Worm (Caenorhabditis elegans): ENCODE measurements around the gene F08D12.12.

F08D12.12 gene

ce11 chrII:2773534-2773933 is 13.3 kb downstream of the F08D12.12 start, which contains the start of gene sdz-9:
sdz-9 (minus strand) TSS chrII:2773634.
- TF ChIP-seq unc-62 (GFP tag; optimal IDR thresholded peaks at IDR 0.05), result no peak
- no peak for TF ChIP-seq nhr-11 (tag; optimal IDR thresholded peaks at IDR 0.05)
- TF ChIP-seq sma-3 (GFP tag; optimal IDR thresholded peaks at IDR 0.05), result no peak
- TF ChIP-seq elt-3 (tag; optimal IDR thresholded peaks at IDR 0.05), result no peak
- no peak for TF ChIP-seq zag-1 (tag; optimal IDR thresholded peaks at IDR 0.05)
- TF ChIP-seq snpc-4 (tag; optimal IDR thresholded peaks at IDR 0.05), result no peak
- no peak for TF ChIP-seq blmp-1 (tag; optimal IDR thresholded peaks at IDR 0.05; ENCODE audit: insufficient read depth)
- no peak for TF ChIP-seq sem-4 (tag; optimal IDR thresholded peaks at IDR 0.05)
- no peak for TF ChIP-seq nhr-21 (tag; optimal IDR thresholded peaks at IDR 0.05)
- no peak for TF ChIP-seq ztf-1 (GFP tag; conservative IDR thresholded peaks at IDR 0.05)
- no peak for TF ChIP-seq nhr-77 (tag; optimal IDR thresholded peaks at IDR 0.05)

DNA sequence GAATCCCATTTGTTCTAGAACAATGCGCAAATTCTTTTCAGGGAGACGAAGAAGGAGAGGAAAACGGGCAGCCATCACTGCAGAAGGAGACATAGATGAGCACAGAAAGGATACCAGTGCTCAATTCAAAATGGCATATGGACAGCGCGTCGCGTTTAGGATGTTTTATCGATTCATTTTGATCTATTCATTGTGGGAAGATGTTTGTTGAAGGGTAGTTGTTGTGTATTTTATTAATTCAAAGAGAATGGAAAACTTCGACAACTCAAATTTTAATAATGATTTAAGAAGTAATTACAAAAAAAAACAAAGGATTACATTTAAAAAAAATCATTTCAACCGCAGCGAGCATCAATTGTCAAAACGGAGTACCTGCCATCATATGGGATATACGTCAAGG is 14.7 kb downstream of the F08D12.12 start, which contains the start of gene sdz-10:
sdz-10 (minus strand) TSS at position 101 of the 400 bp plus-strand sequence.
- no peak for TF ChIP-seq nhr-11 (tag; optimal IDR thresholded peaks at IDR 0.05)
- TF ChIP-seq nhr-21 (tag; optimal IDR thresholded peaks at IDR 0.05), result no peak
- TF ChIP-seq peb-1 (tag; optimal IDR thresholded peaks at IDR 0.05), result no peak
- no peak for TF ChIP-seq nhr-10 (tag; optimal IDR thresholded peaks at IDR 0.05)
- no peak for TF ChIP-seq unc-62 (GFP tag; optimal IDR thresholded peaks at IDR 0.05)
- no peak for TF ChIP-seq snpc-4 (tag; optimal IDR thresholded peaks at IDR 0.05)
- TF ChIP-seq mdl-1 (tag; optimal IDR thresholded peaks at IDR 0.05), result no peak
- TF ChIP-seq nhr-77 (tag; optimal IDR thresholded peaks at IDR 0.05), result no peak
- TF ChIP-seq lin-11 (tag; optimal IDR thresholded peaks at IDR 0.05), result no peak
- TF ChIP-seq unc-55 (GFP tag; optimal IDR thresholded peaks at IDR 0.05), result no peak
- no peak for TF ChIP-seq elt-3 (tag; optimal IDR thresholded peaks at IDR 0.05)
- TF ChIP-seq crh-2 (tag; optimal IDR thresholded peaks at IDR 0.05), result no peak
- TF ChIP-seq mab-5 (tag; optimal IDR thresholded peaks at IDR 0.05), result no peak
- TF ChIP-seq nhr-12 (tag; optimal IDR thresholded peaks at IDR 0.05), result no peak
- no peak for TF ChIP-seq fos-1 (tag; optimal IDR thresholded peaks at IDR 0.05)
- TF ChIP-seq mbf-1 (tag; optimal IDR thresholded peaks at IDR 0.05), result no peak
- no peak for TF ChIP-seq ceh-82 (tag; optimal IDR thresholded peaks at IDR 0.05)

DNA sequence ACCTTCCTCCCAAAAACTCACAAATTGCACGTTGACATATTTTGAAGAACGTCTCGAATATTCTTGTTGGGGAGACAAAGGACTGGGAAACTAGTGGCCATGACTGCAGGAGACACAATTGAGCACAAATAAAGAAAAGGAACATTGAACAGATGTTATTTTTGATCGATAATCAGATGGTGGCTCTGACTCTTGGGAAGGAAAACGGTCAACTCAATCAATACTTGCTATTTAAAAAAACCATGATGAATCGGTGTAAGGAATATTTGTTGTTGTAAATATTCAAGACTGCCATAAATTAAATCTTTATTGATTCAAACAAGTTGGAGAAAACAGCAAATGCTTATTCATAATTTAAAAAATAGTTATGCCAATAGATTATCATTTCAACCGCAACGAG is 16.1 kb downstream of the F08D12.12 start, which contains the start of gene fbxb-105:
fbxb-105 (minus strand) TSS at position 101 of the 400 bp plus-strand sequence.
- no peak for TF ChIP-seq nhr-12 (tag; optimal IDR thresholded peaks at IDR 0.05)
- no peak for TF ChIP-seq sma-3 (GFP tag; optimal IDR thresholded peaks at IDR 0.05)
- no peak for TF ChIP-seq Y55F3AM.14 (GFP tag; optimal IDR thresholded peaks at IDR 0.05)

DNA sequence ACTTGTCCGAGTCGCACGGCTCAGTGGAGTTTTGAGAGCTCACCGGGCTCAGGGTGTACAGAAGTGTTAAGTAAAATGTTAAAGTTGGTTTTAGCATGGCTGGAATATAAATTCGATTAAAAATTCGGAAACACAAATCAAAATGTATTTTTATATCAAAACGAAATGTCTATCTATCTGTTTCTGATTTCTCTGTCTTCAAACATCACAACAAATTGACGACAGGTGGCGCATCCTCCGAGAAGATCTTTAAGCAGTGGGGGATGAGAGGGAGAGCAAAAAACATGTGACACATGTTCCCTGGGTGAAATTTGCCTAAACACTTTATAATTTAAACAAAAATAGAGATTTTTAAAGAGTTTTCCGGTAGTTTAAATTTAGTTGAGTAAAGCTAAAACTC is 17.9 kb downstream of the F08D12.12 start, which contains the start of gene F08D12.7:
F08D12.7 (minus strand) TSS at position 101 of the 400 bp plus-strand sequence.
- TF ChIP-seq nhr-12 (tag; optimal IDR thresholded peaks at IDR 0.05) (no peak), sma-3 (GFP tag; optimal IDR thresholded peaks at IDR 0.05) (no peak), ztf-11 (tag; optimal IDR thresholded peaks at IDR 0.05) (no peak), lin-11 (tag; optimal IDR thresholded peaks at IDR 0.05) (no peak), nhr-77 (tag; optimal IDR thresholded peaks at IDR 0.05) (no peak), skn-1 (tag; optimal IDR thresholded peaks at IDR 0.05) (no peak), nhr-237 (tag; optimal IDR thresholded peaks at IDR 0.05) (no peak), crh-2 (tag; optimal IDR thresholded peaks at IDR 0.05) (no peak), elt-3 (tag; optimal IDR thresholded peaks at IDR 0.05) (no peak)

- TF ChIP-seq crh-2 (tag; optimal IDR thresholded peaks at IDR 0.05), result no peak
Measured at ce11 chrII:2766331-2766730, 20.6 kb downstream of the F08D12.12 start, which contains the start of gene F08D12.15. F08D12.15 (plus strand) TSS chrII:2766631.

ce11 chrII:2764664-2765063 is 22.2 kb downstream of the F08D12.12 start, which contains the start of gene fbxb-108:
fbxb-108 (plus strand) TSS chrII:2764964.
- TF ChIP-seq unc-55 (GFP tag; optimal IDR thresholded peaks at IDR 0.05) (no peak), nhr-21 (tag; optimal IDR thresholded peaks at IDR 0.05) (no peak), skn-1 (tag; optimal IDR thresholded peaks at IDR 0.05) (no peak), blmp-1 (tag; optimal IDR thresholded peaks at IDR 0.05; ENCODE audit: insufficient read depth) (no peak), ama-1 (optimal IDR thresholded peaks at IDR 0.05) (no peak), nhr-11 (tag; optimal IDR thresholded peaks at IDR 0.05) (no peak), ZK546.5 (tag; optimal IDR thresholded peaks at IDR 0.05) (no peak), ztf-1 (GFP tag; conservative IDR thresholded peaks at IDR 0.05) (no peak), lsy-2 (tag; optimal IDR thresholded peaks at IDR 0.05) (no peak), mbf-1 (tag; optimal IDR thresholded peaks at IDR 0.05) (no peak), snpc-4 (tag; optimal IDR thresholded peaks at IDR 0.05) (no peak)

Data from whole organism, L2 larva.